Worm (Caenorhabditis elegans): ENCODE measurements around the gene T13A10.1.

T13A10.1 gene

DNA sequence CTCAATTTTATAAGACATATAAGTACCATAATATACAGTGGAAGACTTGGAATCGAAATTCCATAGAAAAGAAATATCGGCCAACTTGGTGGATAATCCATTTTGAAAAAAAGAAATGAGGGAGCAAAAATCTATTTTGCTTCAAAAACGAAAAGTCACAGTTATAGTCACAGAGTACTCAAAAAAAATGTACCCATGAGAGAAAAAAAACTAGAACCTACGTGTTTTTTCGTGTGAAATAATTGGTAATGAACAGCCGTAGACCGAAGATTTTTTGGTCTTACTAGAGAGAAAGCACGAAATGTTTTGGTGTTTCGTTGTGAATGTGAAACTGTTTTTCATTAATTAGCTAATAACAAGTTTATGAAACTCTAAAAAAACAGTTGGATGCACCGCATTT lies 6.5 kb upstream of the T13A10.1 start, which contains the start of gene srv-30:
srv-30 (minus strand) TSS at position 101 of the 400 bp plus-strand sequence.
- no peak for TF ChIP-seq tbx-2 (tag; optimal IDR thresholded peaks at IDR 0.05)
- TF ChIP-seq unc-42 (tag; optimal IDR thresholded peaks at IDR 0.05), result no peak
- no peak for TF ChIP-seq tbx-7 (tag; optimal IDR thresholded peaks at IDR 0.05)
- no peak for TF ChIP-seq C08G9.2 (tag; optimal IDR thresholded peaks at IDR 0.05)
- no peak for TF ChIP-seq fax-1 (tag; optimal IDR thresholded peaks at IDR 0.05)
- no peak for TF ChIP-seq gmeb-2 (tag; optimal IDR thresholded peaks at IDR 0.05)
- no peak for TF ChIP-seq pros-1 (tag; optimal IDR thresholded peaks at IDR 0.05)
- no peak for TF ChIP-seq hlh-13 (GFP tag; optimal IDR thresholded peaks at IDR 0.05)
- TF ChIP-seq pat-9 (tag; optimal IDR thresholded peaks at IDR 0.05), result no peak
- TF ChIP-seq lin-11 (tag; optimal IDR thresholded peaks at IDR 0.05), result no peak
- TF ChIP-seq dmd-4 (tag; optimal IDR thresholded peaks at IDR 0.05; ENCODE audit: borderline replicate concordance), result no peak

DNA sequence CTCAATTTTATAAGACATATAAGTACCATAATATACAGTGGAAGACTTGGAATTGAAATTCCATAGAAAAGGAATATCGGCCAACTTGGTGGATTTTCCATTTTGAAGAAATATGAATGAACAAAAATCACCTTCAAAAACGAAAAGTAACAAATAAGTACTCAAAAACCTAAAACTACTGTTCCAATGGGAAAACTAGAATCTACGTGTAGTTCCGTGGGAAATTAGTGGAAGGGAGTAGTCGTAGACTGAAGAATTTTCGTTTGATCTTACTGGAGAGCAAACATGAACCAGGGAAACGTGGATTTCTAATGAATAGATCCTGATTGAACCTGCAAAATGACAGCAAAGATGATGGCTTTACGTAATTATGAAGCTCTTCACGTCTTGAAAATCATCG lies 4.0 kb upstream of the T13A10.1 start, which contains the start of gene srv-31:
srv-31 (minus strand) TSS at position 101 of the 400 bp plus-strand sequence.
- TF ChIP-seq nhr-11 (tag; optimal IDR thresholded peaks at IDR 0.05) (no peak), hlh-6 (tag; optimal IDR thresholded peaks at IDR 0.05) (no peak), lin-11 (tag; optimal IDR thresholded peaks at IDR 0.05) (no peak), hlh-13 (GFP tag; optimal IDR thresholded peaks at IDR 0.05) (no peak), sox-4 (tag; optimal IDR thresholded peaks at IDR 0.05) (no peak), ceh-30 (tag; optimal IDR thresholded peaks at IDR 0.05) (no peak), unc-3 (GFP tag; conservative IDR thresholded peaks at IDR 0.05) (no peak), unc-3 (tag; optimal IDR thresholded peaks at IDR 0.05) (no peak), tbx-7 (tag; optimal IDR thresholded peaks at IDR 0.05) (no peak), zip-5 (tag; optimal IDR thresholded peaks at IDR 0.05) (no peak), dmd-4 (tag; optimal IDR thresholded peaks at IDR 0.05; ENCODE audit: borderline replicate concordance) (no peak), ref-2 (tag; optimal IDR thresholded peaks at IDR 0.05) (no peak), K02D7.2 (tag; optimal IDR thresholded peaks at IDR 0.05) (no peak), elt-2 (tag; optimal IDR thresholded peaks at IDR 0.05) (no peak), eyg-1 (tag; optimal IDR thresholded peaks at IDR 0.05) (no peak), pha-4 (tag; optimal IDR thresholded peaks at IDR 0.05) (no peak), ceh-6 (GFP tag; optimal IDR thresholded peaks at IDR 0.05) (no peak), C08G9.2 (tag; optimal IDR thresholded peaks at IDR 0.05) (no peak)

DNA sequence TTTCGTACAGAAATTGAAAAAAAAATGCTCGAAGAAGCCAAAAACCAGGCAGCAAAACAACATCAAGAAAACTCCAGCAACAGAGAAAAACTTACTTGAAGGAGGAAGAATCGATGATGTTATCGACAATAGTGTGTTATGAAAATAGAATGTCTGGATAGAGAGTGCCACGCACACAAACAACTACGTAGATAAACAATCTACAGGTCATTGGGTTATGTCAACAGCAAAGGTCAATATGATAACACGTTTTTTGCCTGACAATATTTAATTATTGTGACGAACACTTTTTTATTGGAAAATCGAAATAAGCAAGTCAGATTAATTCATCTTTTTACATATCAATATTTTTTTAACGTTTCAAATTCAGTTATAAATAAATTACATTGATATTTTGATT lies 3.5 kb downstream of the T13A10.1 start, which contains the start of gene sams-5:
sams-5 (minus strand) TSS at position 131 of the 400 bp plus-strand sequence.
- TF ChIP-seq ceh-45 (GFP tag; IDR thresholded peaks at IDR 0.05) (no peak), ceh-19 (GFP tag; optimal IDR thresholded peaks at IDR 0.05) (no peak), lin-11 (tag; optimal IDR thresholded peaks at IDR 0.05) (no peak), sdc-2 (tag; optimal IDR thresholded peaks at IDR 0.05) (no peak), elt-2 (tag; optimal IDR thresholded peaks at IDR 0.05) (peak; percentile 58)

ce11 chrIV:6282143-6282542 lies 6.3 kb downstream of the T13A10.1 start, which contains the start of gene srv-32:
srv-32 (minus strand) TSS chrIV:6282243.
- TF ChIP-seq ceh-2 (tag; optimal IDR thresholded peaks at IDR 0.05) (no peak), ahr-1 (tag; optimal IDR thresholded peaks at IDR 0.05) (no peak), nhr-232 (tag; optimal IDR thresholded peaks at IDR 0.05) (no peak), ama-1 (optimal IDR thresholded peaks at IDR 0.05) (no peak), ets-4 (tag; optimal IDR thresholded peaks at IDR 0.05) (no peak), hlh-13 (GFP tag; optimal IDR thresholded peaks at IDR 0.05) (no peak), ztf-16 (tag; optimal IDR thresholded peaks at IDR 0.05) (no peak), npax-4 (tag; optimal IDR thresholded peaks at IDR 0.05) (no peak), odd-2 (tag; optimal IDR thresholded peaks at IDR 0.05) (no peak), pha-4 (tag; optimal IDR thresholded peaks at IDR 0.05) (no peak), unc-86 (tag; optimal IDR thresholded peaks at IDR 0.05) (no peak), tbx-7 (tag; optimal IDR thresholded peaks at IDR 0.05) (no peak), ceh-6 (GFP tag; optimal IDR thresholded peaks at IDR 0.05) (no peak), hlh-15 (tag; optimal IDR thresholded peaks at IDR 0.05) (no peak)

Measured in whole organism, late embryonic.